Worm (Caenorhabditis elegans) whole organism, L2 larva: ENCODE results near the gene B0432.11.

ENCODE experiments used
- blmp-1 ChIP-seq: sonication (generic microtip); optimal IDR thresholded peaks from 2 replicates; lab custom pipeline; 2017; ENCODE audit warnings: missing genetic modification characterization, mild to moderate bottlenecking, missing compliant biosample characterization, antibody characterized with exemption, moderate library complexity; ENCODE audit not compliant: insufficient read depth
- ceh-16 ChIP-seq: fragments of 150-350 bp; optimal IDR thresholded peaks from 2 replicates; lab custom pipeline; 2014; ENCODE audit warnings: missing biosample characterization, missing genetic modification characterization
- fos-1 ChIP-seq: fragments of 150-350 bp; optimal IDR thresholded peaks from 2 replicates; lab custom pipeline; 2014; ENCODE audit warnings: missing biosample characterization, missing genetic modification characterization
- mab-5 ChIP-seq: fragments of 150-350 bp; optimal IDR thresholded peaks from 2 replicates; lab custom pipeline; 2014; ENCODE audit warnings: missing biosample characterization, missing genetic modification characterization
- mdl-1 ChIP-seq, 2 experiments: fragments of 150-350 bp in 1 of 2; sonication (generic microtip) in 1 of 2; optimal IDR thresholded peaks; 2 replicates each; lab custom pipeline; 2017; ENCODE audit warnings: missing biosample characterization in 2 of 2, missing genetic modification characterization in 2 of 2
- nhr-237 ChIP-seq: fragments of 150-350 bp; optimal IDR thresholded peaks from 2 replicates; lab custom pipeline; 2014; ENCODE audit warnings: missing biosample characterization, missing genetic modification characterization
- snpc-4 ChIP-seq: fragments of 150-350 bp; optimal IDR thresholded peaks from 2 replicates; lab custom pipeline; 2014; ENCODE audit warnings: missing biosample characterization, missing genetic modification characterization
- unc-39 ChIP-seq: fragments of 150-350 bp; optimal IDR thresholded peaks from 2 replicates; lab custom pipeline; 2014; ENCODE audit warnings: missing biosample characterization, missing genetic modification characterization
- unc-62 ChIP-seq: fragments of 150-350 bp; optimal IDR thresholded peaks from 2 replicates; lab custom pipeline; 2014; ENCODE audit warnings: missing biosample characterization, missing genetic modification reagents, missing genetic modification characterization
- ztf-11 ChIP-seq: sonication (generic microtip); optimal IDR thresholded peaks from 2 replicates; lab custom pipeline; 2017; ENCODE audit warnings: missing biosample characterization, missing genetic modification characterization
- ztf-4 ChIP-seq: fragments of 150-350 bp; optimal IDR thresholded peaks from 2 replicates; lab custom pipeline; 2014; ENCODE audit warnings: missing biosample characterization, missing genetic modification characterization

DNA sequence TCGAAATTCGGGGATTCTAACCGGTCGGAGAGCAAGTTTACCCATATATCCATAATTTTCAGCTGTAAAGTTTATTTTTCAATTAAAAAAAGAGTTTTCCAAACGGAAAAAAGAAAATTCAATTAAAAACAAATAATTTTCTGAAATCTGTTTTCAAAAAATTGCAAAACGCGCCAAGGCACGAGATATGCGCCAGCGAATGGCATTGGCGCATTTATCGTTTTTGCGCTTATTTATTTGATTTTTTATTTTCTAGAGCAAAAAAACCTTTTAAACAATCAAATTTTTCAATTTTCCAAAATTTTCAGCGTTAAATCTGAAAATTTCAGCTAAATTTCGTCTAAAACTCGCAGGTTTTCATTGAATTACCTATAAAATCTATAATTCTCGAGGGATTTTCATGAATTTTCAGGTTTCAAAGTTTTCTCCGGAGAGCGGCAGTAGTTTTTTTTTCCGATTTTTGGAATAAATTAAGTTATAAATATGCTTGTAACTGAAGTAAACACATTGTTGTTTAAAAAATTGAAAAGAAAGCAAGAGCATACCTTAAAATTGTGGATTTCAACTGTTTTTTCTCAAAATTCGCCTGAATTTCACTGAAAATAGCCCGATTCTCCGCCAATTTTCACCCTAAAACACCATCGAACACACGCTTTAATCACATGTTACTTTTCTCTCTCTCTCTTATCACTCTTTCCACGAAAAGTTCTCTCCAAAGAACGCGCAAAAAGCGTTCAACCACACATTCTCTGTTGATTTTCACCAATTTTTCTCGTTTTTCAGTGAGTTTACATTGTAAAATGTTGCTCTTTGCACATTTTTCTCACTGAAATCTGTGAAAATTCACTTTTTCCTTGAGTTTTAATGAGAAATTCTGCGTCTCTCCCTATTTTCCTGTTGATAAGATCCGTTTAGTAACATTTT is 8.6 kb downstream of the B0432.11 start, which contains the start of gene B0432.10:
- TF ChIP-seq ztf-4 (tag; lab: Kevin White, UChicago) (no peak), blmp-1 (tag; lab: Kevin White, UChicago) (no peak), unc-39 (tag; lab: Kevin White, UChicago) (no peak), mdl-1 (tag; optimal IDR thresholded peaks at IDR 0.05; lab: Kevin White, UChicago) (peak in 1 of 2 experiments; percentile 4), unc-62 (GFP tag; lab: Kevin White, UChicago) (no peak), nhr-237 (tag; lab: Kevin White, UChicago) (peak; percentile 40), fos-1 (tag; lab: Kevin White, UChicago) (peak; percentile 47), snpc-4 (tag; lab: Kevin White, UChicago) (peak; percentile 60), ztf-11 (tag; lab: Kevin White, UChicago) (no peak), mab-5 (tag; lab: Kevin White, UChicago) (peak; percentile 71), ceh-16 (tag; lab: Kevin White, UChicago) (peak; percentile 19)
